Worm (Caenorhabditis elegans) whole organism, L3 larva: Measurements from ENCODE around the gene Y116A8A.2.

Experiments
- ceh-16 ChIP-seq: sonication (generic microtip); optimal IDR thresholded peaks from 2 replicates; lab custom pipeline; 2017; ENCODE audit warnings: missing biosample characterization, missing genetic modification characterization
- elt-2 ChIP-seq: sonication (generic microtip); optimal IDR thresholded peaks from 2 replicates; lab custom pipeline; 2016; ENCODE audit warnings: missing genetic modification reagents, mild to moderate bottlenecking, missing genetic modification characterization, missing compliant biosample characterization
- hmg-11 ChIP-seq: sonication (generic microtip); optimal IDR thresholded peaks from 2 replicates; lab custom pipeline; 2016; ENCODE audit warnings: missing genetic modification characterization, missing compliant biosample characterization
- lin-39 ChIP-seq: fragments of 150-350 bp; optimal IDR thresholded peaks from 2 replicates; lab custom pipeline; 2018; ENCODE audit warnings: missing biosample characterization, missing genetic modification reagents, missing genetic modification characterization
- nhr-23 ChIP-seq: fragments of 150-350 bp; optimal IDR thresholded peaks from 2 replicates; lab custom pipeline; 2014; ENCODE audit warnings: missing biosample characterization, missing genetic modification reagents, missing genetic modification characterization
- nhr-43 ChIP-seq: sonication (generic microtip); optimal IDR thresholded peaks from 2 replicates; lab custom pipeline; 2016; ENCODE audit warnings: mild to moderate bottlenecking, missing genetic modification characterization, missing compliant biosample characterization; ENCODE audit not compliant: poor library complexity, severe bottlenecking
- pha-4 ChIP-seq: fragments of 150-350 bp; optimal IDR thresholded peaks from 2 replicates; lab custom pipeline; 2014; ENCODE audit warnings: missing biosample characterization, missing genetic modification reagents, missing genetic modification characterization
- pqm-1 ChIP-seq: fragments of 150-350 bp; optimal IDR thresholded peaks from 2 replicates; lab custom pipeline; 2017; ENCODE audit warnings: missing biosample characterization, missing genetic modification characterization, inconsistent platforms
- sea-2 ChIP-seq: fragments of 150-350 bp; sonication (generic microtip); optimal IDR thresholded peaks from 4 replicates; lab custom pipeline; 2014; ENCODE audit warnings: missing biosample characterization, missing genetic modification reagents, missing genetic modification characterization
- snpc-4 ChIP-seq: fragments of 150-350 bp; optimal IDR thresholded peaks from 2 replicates; lab custom pipeline; 2014; ENCODE audit warnings: missing biosample characterization, missing genetic modification characterization
- tbx-2 ChIP-seq: sonication (generic microtip); optimal IDR thresholded peaks from 2 replicates; lab custom pipeline; 2016; ENCODE audit warnings: mild to moderate bottlenecking, missing genetic modification characterization, missing compliant biosample characterization

The Y116A8A.2 gene

ce11 chrIV:16775029-16775428 lies 38.7 kb downstream of the Y116A8A.2 start:
- TF ChIP-seq pha-4 (peak; percentile 19), elt-2 (tag; lab: Kevin White, UChicago) (peak; percentile 76), pqm-1 (tag; lab: Kevin White, UChicago) (peak; percentile 26), nhr-43 (tag; lab: Kevin White, UChicago) (peak; percentile 18), sea-2 (GFP tag; lab: Kevin White, UChicago) (no peak), snpc-4 (tag; lab: Kevin White, UChicago) (peak; percentile 9), tbx-2 (tag; lab: Kevin White, UChicago) (no peak), ceh-16 (tag; lab: Kevin White, UChicago) (no peak), nhr-23 (no peak), lin-39 (no peak), hmg-11 (tag; lab: Kevin White, UChicago) (peak; percentile 21)
